Worm (Caenorhabditis elegans) whole organism, L3 larva: ENCODE data around the gene npr-20.

Source experiments
- ZK546.5 ChIP-seq: sonication (generic microtip); optimal IDR thresholded peaks from 2 replicates; lab custom pipeline; 2017; ENCODE audit warnings: missing biosample characterization, missing genetic modification characterization
- jun-1 ChIP-seq: fragments of 150-350 bp; optimal IDR thresholded peaks from 2 replicates; lab custom pipeline; 2014; ENCODE audit warnings: missing biosample characterization, missing genetic modification reagents, missing genetic modification characterization
- lin-15B ChIP-seq: fragments of 150-350 bp; optimal IDR thresholded peaks from 2 replicates; lab custom pipeline; 2014; ENCODE audit warnings: missing biosample characterization, missing genetic modification characterization
- lin-39 ChIP-seq: fragments of 150-350 bp; optimal IDR thresholded peaks from 2 replicates; lab custom pipeline; 2018; ENCODE audit warnings: missing biosample characterization, missing genetic modification reagents, missing genetic modification characterization
- mdl-1 ChIP-seq: fragments of 150-350 bp; optimal IDR thresholded peaks from 2 replicates; lab custom pipeline; 2014; ENCODE audit warnings: missing biosample characterization, missing genetic modification characterization
- nhr-11 ChIP-seq: fragments of 150-350 bp; optimal IDR thresholded peaks from 2 replicates; lab custom pipeline; 2014; ENCODE audit warnings: missing biosample characterization, missing genetic modification characterization
- nhr-12 ChIP-seq: fragments of 150-350 bp; optimal IDR thresholded peaks from 2 replicates; lab custom pipeline; 2014; ENCODE audit warnings: missing biosample characterization, missing genetic modification characterization
- nhr-237 ChIP-seq: fragments of 150-350 bp; optimal IDR thresholded peaks from 2 replicates; lab custom pipeline; 2014; ENCODE audit warnings: missing biosample characterization, missing genetic modification characterization
- nhr-43 ChIP-seq: sonication (generic microtip); optimal IDR thresholded peaks from 2 replicates; lab custom pipeline; 2016; ENCODE audit warnings: mild to moderate bottlenecking, missing genetic modification characterization, missing compliant biosample characterization; ENCODE audit not compliant: poor library complexity, severe bottlenecking
- nhr-76 ChIP-seq: fragments of 150-350 bp; sonication (generic microtip); optimal IDR thresholded peaks from 5 replicates; lab custom pipeline; 2014; ENCODE audit warnings: missing biosample characterization, missing genetic modification characterization
- unc-62 ChIP-seq: fragments of 150-350 bp; sonication (generic microtip); optimal IDR thresholded peaks from 4 replicates; lab custom pipeline; 2014; ENCODE audit warnings: missing biosample characterization, missing genetic modification reagents, missing genetic modification characterization

ce11 chrII:8899357-8899748, 34.4 kb upstream of the npr-20 start:
- TF ChIP-seq nhr-237 (tag; lab: Kevin White, UChicago): no peak
- TF ChIP-seq ZK546.5: no peak
- TF ChIP-seq unc-62 (GFP tag; lab: Kevin White, UChicago): no peak
- no peak for TF ChIP-seq nhr-76 (tag; lab: Kevin White, UChicago)
- no peak for TF ChIP-seq nhr-12 (tag; lab: Kevin White, UChicago)
- no peak for TF ChIP-seq lin-39 (tag; lab: Kevin White, UChicago)
- no peak for TF ChIP-seq nhr-11 (tag; lab: Kevin White, UChicago)
- TF ChIP-seq mdl-1 (tag; lab: Kevin White, UChicago): no peak
- no peak for TF ChIP-seq jun-1 (tag; lab: Kevin White, UChicago)
- no peak for TF ChIP-seq lin-15B (tag; lab: Kevin White, UChicago)
- TF ChIP-seq nhr-43 (tag; lab: Kevin White, UChicago): no peak
